Fruit fly (Drosophila melanogaster): ENCODE measurements around the gene CG13460.

The CG13460 gene

dm6 chr3L:15104849-15105555 is 43.5 kb upstream of the CG13460 start (continued):
- TF ChIP-seq lbe (GFP tag; optimal IDR thresholded peaks at IDR 0.05) (peak; percentile 59), CG9727 (GFP tag; optimal IDR thresholded peaks at IDR 0.05) (peak; percentile 56), Hmr (GFP tag; optimal IDR thresholded peaks at IDR 0.05) (peak; percentile 77), CG17328 (GFP tag; IDR thresholded peaks at IDR 0.05) (no peak), ato (GFP tag; IDR thresholded peaks at IDR 0.05; ENCODE audit: partially characterized antibody) (no peak), pros (GFP tag; optimal IDR thresholded peaks at IDR 0.05) (no peak), Lhr (GFP tag; optimal IDR thresholded peaks at IDR 0.05) (no peak), HLHmδ (GFP tag; optimal IDR thresholded peaks at IDR 0.05) (no peak), CG9609 (GFP tag; optimal IDR thresholded peaks at IDR 0.05) (peak; percentile 51), CG2116 (GFP tag; optimal IDR thresholded peaks at IDR 0.05) (no peak), CG9797 (GFP tag; optimal IDR thresholded peaks at IDR 0.05) (no peak), gcm2 (GFP tag; optimal IDR thresholded peaks at IDR 0.05) (no peak), CG11560 (tag; IDR thresholded peaks at IDR 0.05) (peak; percentile 45; the same call in 1 of the 3 replicates), BtbVII (GFP tag; optimal IDR thresholded peaks at IDR 0.05) (peak; percentile 27), CG14014 (GFP tag; IDR thresholded peaks at IDR 0.05) (peak; percentile 59; the same call in 1 of the 2 replicates), zf30C (GFP tag; optimal IDR thresholded peaks at IDR 0.05) (no peak), CG16815 (GFP tag; optimal IDR thresholded peaks at IDR 0.05) (peak; percentile 13), bbx (GFP tag; IDR thresholded peaks at IDR 0.05; ENCODE audit: partially characterized antibody) (no peak), wek (GFP tag; optimal IDR thresholded peaks at IDR 0.05) (no peak), repo (GFP tag; optimal IDR thresholded peaks at IDR 0.05) (peak; percentile 5), Poxn (GFP tag; IDR thresholded peaks at IDR 0.05) (no peak), HLH3B (GFP tag; IDR thresholded peaks at IDR 0.05) (peak; percentile 36; the same call in 1 of the 2 replicates), Trl (optimal IDR thresholded peaks at IDR 0.05) (no peak), Trl (GFP tag; optimal IDR thresholded peaks at IDR 0.05) (peak; percentile 20), CG6654 (GFP tag; optimal IDR thresholded peaks at IDR 0.05) (no peak), CG30020 (tag; optimal IDR thresholded peaks at IDR 0.05) (no peak), CG1529 (GFP tag; optimal IDR thresholded peaks at IDR 0.05) (peak; percentile 47), Dad (GFP tag; optimal IDR thresholded peaks at IDR 0.05) (peak; percentile 35), onecut (GFP tag; IDR thresholded peaks at IDR 0.05) (no peak), NfI (GFP tag; optimal IDR thresholded peaks at IDR 0.05) (peak; percentile 67), CG17385 (GFP tag; optimal IDR thresholded peaks at IDR 0.05) (peak; percentile 61), ranshi (GFP tag; IDR thresholded peaks at IDR 0.05) (no peak; the same call in 1 of the 2 replicates), lola (GFP tag; optimal IDR thresholded peaks at IDR 0.05) (no peak), chinmo (GFP tag; IDR thresholded peaks at IDR 0.05; ENCODE audit: partially characterized antibody) (no peak; the same call in 2 of the 4 replicates), CG4424 (GFP tag; optimal IDR thresholded peaks at IDR 0.05) (peak; percentile 47), gem (tag; optimal IDR thresholded peaks at IDR 0.05) (peak; percentile 71), CG4404 (GFP tag; IDR thresholded peaks at IDR 0.05) (peak; percentile 44; the same call in 1 of the 2 replicates), CG15514 (GFP tag; optimal IDR thresholded peaks at IDR 0.05) (no peak), dpn (GFP tag; optimal IDR thresholded peaks at IDR 0.05) (peak; percentile 57 to 78), CG6272 (GFP tag; IDR thresholded peaks at IDR 0.05) (no peak), CG7556 (GFP tag; optimal IDR thresholded peaks at IDR 0.05) (peak; percentile 81), CG17802 (tag; optimal IDR thresholded peaks at IDR 0.05) (no peak), Abd-B (GFP tag; optimal IDR thresholded peaks at IDR 0.05) (peak; percentile 26), btn (GFP tag; optimal IDR thresholded peaks at IDR 0.05) (no peak), cad (GFP tag; optimal IDR thresholded peaks at IDR 0.05) (no peak), CG3281 (GFP tag; optimal IDR thresholded peaks at IDR 0.05) (peak; percentile 43), Hr78 (GFP tag; optimal IDR thresholded peaks at IDR 0.05) (no peak), nom (GFP tag; optimal IDR thresholded peaks at IDR 0.05) (peak; percentile 64), CG3163 (GFP tag; optimal IDR thresholded peaks at IDR 0.05) (peak; percentile 9)
